Fruit fly (Drosophila melanogaster) whole organism, embryonic: ENCODE results near the gene mahe.

Source experiments
- B-H2 ChIP-seq: fragments of 200-800 bp; sonication (Bioruptor generic); optimal IDR thresholded peaks from 2 replicates; lab custom pipeline; 2018; ENCODE audit warnings: missing biosample characterization, mild to moderate bottlenecking, missing genetic modification characterization
- CG1024 ChIP-seq: fragments of 200-800 bp; sonication (Bioruptor generic); IDR thresholded peaks from 2 replicates; pipeline ENCODE4 v1.3.6; 2022; ENCODE audit warnings: missing biosample characterization, missing genetic modification characterization
- CG11085 ChIP-seq: fragments of 200-800 bp; sonication (Bioruptor generic); IDR thresholded peaks from 2 replicates; pipeline ENCODE4 v1.3.6; 2022; ENCODE audit warnings: missing biosample characterization, missing genetic modification characterization
- CG11398 ChIP-seq: fragments of 200-800 bp; sonication (Bioruptor generic); optimal IDR thresholded peaks from 2 replicates; lab custom pipeline; 2016; ENCODE audit warnings: missing biosample characterization, missing genetic modification characterization
- CG1233 ChIP-seq: fragments of 200-800 bp; sonication (Bioruptor generic); optimal IDR thresholded peaks from 4 replicates; lab custom pipeline; 2018; ENCODE audit warnings: missing biosample characterization, mild to moderate bottlenecking, missing genetic modification characterization
- CG15269 ChIP-seq: fragments of 200-800 bp; sonication (Bioruptor generic); optimal IDR thresholded peaks from 2 replicates; lab custom pipeline; 2018; ENCODE audit warnings: missing biosample characterization, mild to moderate bottlenecking, missing genetic modification characterization, moderate library complexity
- CG17829 ChIP-seq: fragments of 200-800 bp; optimal IDR thresholded peaks from 2 replicates; lab custom pipeline; 2019; ENCODE audit warnings: missing biosample characterization, mild to moderate bottlenecking, missing genetic modification characterization, moderate library complexity
- CG2120 ChIP-seq: fragments of 200-800 bp; sonication (Bioruptor generic); optimal IDR thresholded peaks from 3 replicates; lab custom pipeline; 2016; ENCODE audit warnings: missing biosample characterization, missing genetic modification characterization
- CG30403 ChIP-seq: fragments of 200-800 bp; sonication (Bioruptor generic); optimal IDR thresholded peaks from 3 replicates; lab custom pipeline; 2016; ENCODE audit warnings: missing biosample characterization, missing genetic modification characterization
- CG31365 ChIP-seq: fragments of 200-800 bp; sonication (Bioruptor generic); optimal IDR thresholded peaks from 2 replicates; lab custom pipeline; 2018; ENCODE audit warnings: missing biosample characterization, mild to moderate bottlenecking, missing genetic modification characterization
- CG31441 ChIP-seq: fragments of 200-800 bp; sonication (Bioruptor generic); IDR thresholded peaks from 2 replicates; pipeline ENCODE4 v1.3.6; 2022; ENCODE audit warnings: missing biosample characterization, missing genetic modification characterization
- CG5245 ChIP-seq: fragments of 200-800 bp; sonication (Bioruptor generic); optimal IDR thresholded peaks from 3 replicates; lab custom pipeline; 2016; ENCODE audit warnings: missing biosample characterization, missing genetic modification characterization
- CG6272 ChIP-seq: fragments of 200-800 bp; sonication (Bioruptor generic); IDR thresholded peaks from 2 replicates; pipeline ENCODE4 v1.3.6; 2022; ENCODE audit warnings: missing biosample characterization, missing genetic modification characterization
- CG7271 ChIP-seq: fragments of 200-800 bp; sonication (Bioruptor generic); optimal IDR thresholded peaks from 2 replicates; lab custom pipeline; 2018; ENCODE audit warnings: missing biosample characterization, mild to moderate bottlenecking, missing genetic modification characterization, moderate library complexity
- CG7839 ChIP-seq: fragments of 200-800 bp; sonication (Bioruptor generic); optimal IDR thresholded peaks from 3 replicates; lab custom pipeline; 2018; ENCODE audit warnings: missing biosample characterization, mild to moderate bottlenecking, missing genetic modification characterization, moderate library complexity
- CG8359 ChIP-seq: fragments of 200-800 bp; sonication (Bioruptor generic); optimal IDR thresholded peaks from 2 replicates; lab custom pipeline; 2017; ENCODE audit warnings: missing biosample characterization, mild to moderate bottlenecking, missing genetic modification characterization, borderline replicate concordance
- Dbx ChIP-seq: fragments of 200-800 bp; sonication (Bioruptor generic); IDR thresholded peaks from 3 replicates; pipeline ENCODE4 v1.3.6; 2022; ENCODE audit warnings: missing biosample characterization, missing genetic modification characterization
- Doc3 ChIP-seq: fragments of 200-800 bp; sonication (Bioruptor generic); IDR thresholded peaks from 3 replicates; pipeline ENCODE4 v1.3.6; 2022; ENCODE audit warnings: missing biosample characterization, missing genetic modification characterization; ENCODE audit not compliant: partially characterized antibody
- Dp ChIP-seq: fragments of 200-800 bp; sonication (Bioruptor generic); optimal IDR thresholded peaks from 2 replicates; lab custom pipeline; 2018; ENCODE audit warnings: missing biosample characterization, mild to moderate bottlenecking, missing genetic modification characterization, moderate library complexity
- Dref ChIP-seq: fragments of 200-800 bp; sonication (Bioruptor generic); IDR thresholded peaks from 2 replicates; pipeline ENCODE4 v1.3.6; 2022; ENCODE audit warnings: missing biosample characterization, missing genetic modification characterization
- Ets65A ChIP-seq: fragments of 200-800 bp; sonication (Bioruptor generic); peaks from one replicate; lab custom pipeline; 2016; ENCODE audit warnings: missing biosample characterization, missing genetic modification characterization
- Hr3 ChIP-seq: fragments of 200-800 bp; sonication (Bioruptor generic); optimal IDR thresholded peaks from 3 replicates; lab custom pipeline; 2016; ENCODE audit warnings: missing biosample characterization, missing genetic modification characterization
- Lhr ChIP-seq: fragments of 200-800 bp; sonication (Bioruptor generic); optimal IDR thresholded peaks from 3 replicates; lab custom pipeline; 2017; ENCODE audit warnings: mild to moderate bottlenecking, missing biosample characterization, missing genetic modification reagents, missing genetic modification characterization
- Mes4 ChIP-seq: fragments of 200-800 bp; sonication (Bioruptor generic); optimal IDR thresholded peaks from 2 replicates; lab custom pipeline; 2016; ENCODE audit warnings: missing biosample characterization, missing genetic modification characterization
- NC2α ChIP-seq: fragments of 200-800 bp; sonication (Bioruptor generic); optimal IDR thresholded peaks from 2 replicates; lab custom pipeline; 2016; ENCODE audit warnings: missing biosample characterization, missing genetic modification characterization
- NC2β ChIP-seq: fragments of 200-800 bp; sonication (Bioruptor generic); optimal IDR thresholded peaks from 2 replicates; lab custom pipeline; 2016; ENCODE audit warnings: missing biosample characterization, missing genetic modification characterization
- NFAT ChIP-seq: fragments of 200-800 bp; sonication (Bioruptor generic); IDR thresholded peaks from 2 replicates; pipeline ENCODE4 v1.3.6; 2022; ENCODE audit warnings: missing biosample characterization, missing genetic modification characterization
- Nf-YB ChIP-seq: fragments of 200-800 bp; sonication (Bioruptor generic); optimal IDR thresholded peaks from 3 replicates; lab custom pipeline; 2019; ENCODE audit warnings: missing biosample characterization, mild to moderate bottlenecking, missing genetic modification characterization, moderate library complexity
- Oaz ChIP-seq: fragments of 200-800 bp; sonication (Bioruptor generic); IDR thresholded peaks from 2 replicates; pipeline ENCODE4 v1.3.6; 2022; ENCODE audit warnings: missing biosample characterization, missing genetic modification characterization
- Pdp1 ChIP-seq, 2 experiments: fragments of 200-800 bp; sonication (Bioruptor generic); optimal IDR thresholded peaks; 3 replicates each; lab custom pipeline; 2016; ENCODE audit warnings: missing biosample characterization in 2 of 2, missing genetic modification characterization in 2 of 2, mild to moderate bottlenecking in 1 of 2, moderate library complexity in 1 of 2
- Side ChIP-seq: fragments of 200-800 bp; sonication (Bioruptor generic); optimal IDR thresholded peaks from 2 replicates; lab custom pipeline; 2016; ENCODE audit warnings: missing biosample characterization, missing genetic modification characterization
- Xrp1 ChIP-seq: fragments of 200-800 bp; sonication (Bioruptor generic); IDR thresholded peaks from 2 replicates; pipeline ENCODE4 v1.3.6; 2022; ENCODE audit warnings: missing biosample characterization, missing genetic modification characterization
- abd-A ChIP-seq: fragments of 200-800 bp; sonication (Bioruptor generic); optimal IDR thresholded peaks from 3 replicates; lab custom pipeline; 2019; ENCODE audit warnings: missing biosample characterization, mild to moderate bottlenecking, missing genetic modification characterization, moderate library complexity
- bowl ChIP-seq: fragments of 200-800 bp; sonication (Bioruptor generic); IDR thresholded peaks from 2 replicates; pipeline ENCODE4 v1.3.6; 2022; ENCODE audit warnings: missing biosample characterization, missing genetic modification characterization
- bsh ChIP-seq, 2 experiments: fragments of 200-800 bp; sonication (Bioruptor generic); optimal IDR thresholded peaks; 2 replicates each; lab custom pipeline; 2017 to 2018; ENCODE audit warnings: mild to moderate bottlenecking in 2 of 2, missing biosample characterization in 2 of 2, missing genetic modification characterization in 2 of 2, moderate library complexity in 1 of 2
- cwo ChIP-seq: fragments of 200-800 bp; sonication (Bioruptor generic); optimal IDR thresholded peaks from 3 replicates; lab custom pipeline; 2017; ENCODE audit warnings: missing biosample characterization, missing genetic modification characterization, mild to moderate bottlenecking, moderate library complexity, missing genetic modification reagents
- fd96Cb ChIP-seq: fragments of 200-800 bp; sonication (Bioruptor generic); optimal IDR thresholded peaks from 2 replicates; lab custom pipeline; 2018; ENCODE audit warnings: missing biosample characterization, mild to moderate bottlenecking, missing genetic modification characterization, moderate library complexity
- fu2 ChIP-seq: fragments of 200-800 bp; sonication (Bioruptor generic); optimal IDR thresholded peaks from 2 replicates; lab custom pipeline; 2016; ENCODE audit warnings: missing biosample characterization, missing genetic modification characterization
- gfzf ChIP-seq: fragments of 200-800 bp; sonication (Bioruptor generic); optimal IDR thresholded peaks from 2 replicates; lab custom pipeline; 2016; ENCODE audit warnings: missing biosample characterization, mild to moderate bottlenecking, missing genetic modification characterization, moderate library complexity
- grau ChIP-seq: fragments of 200-800 bp; optimal IDR thresholded peaks from 3 replicates; lab custom pipeline; 2019; ENCODE audit warnings: missing biosample characterization, mild to moderate bottlenecking, missing genetic modification characterization, moderate library complexity
- onecut ChIP-seq: fragments of 200-800 bp; sonication (Bioruptor generic); IDR thresholded peaks from 2 replicates; pipeline ENCODE4 v1.3.6; 2022; ENCODE audit warnings: missing biosample characterization, missing genetic modification characterization
- phol ChIP-seq: fragments of 200-800 bp; sonication (Bioruptor generic); optimal IDR thresholded peaks from 3 replicates; lab custom pipeline; 2018; ENCODE audit warnings: missing biosample characterization, mild to moderate bottlenecking, missing genetic modification characterization, moderate library complexity
- pum ChIP-seq: fragments of 200-800 bp; sonication (Bioruptor generic); optimal IDR thresholded peaks from 2 replicates; lab custom pipeline; 2016; ENCODE audit warnings: missing biosample characterization, missing genetic modification characterization
- row ChIP-seq: fragments of 200-800 bp; sonication (Bioruptor generic); IDR thresholded peaks from 3 replicates; pipeline ENCODE4 v1.3.6; 2022; ENCODE audit warnings: missing biosample characterization, missing genetic modification characterization
- schlank ChIP-seq: fragments of 200-800 bp; sonication (Bioruptor generic); optimal IDR thresholded peaks from 2 replicates; lab custom pipeline; 2018; ENCODE audit warnings: missing biosample characterization, mild to moderate bottlenecking, missing genetic modification characterization
- sens-2 ChIP-seq: fragments of 200-800 bp; sonication (Bioruptor generic); IDR thresholded peaks from 2 replicates; pipeline ENCODE4 v1.3.6; 2022; ENCODE audit warnings: missing biosample characterization, missing genetic modification characterization
- slou ChIP-seq: fragments of 200-800 bp; sonication (Bioruptor generic); optimal IDR thresholded peaks from 3 replicates; lab custom pipeline; 2016; ENCODE audit warnings: missing biosample characterization, missing genetic modification characterization
- tgo ChIP-seq: fragments of 200-800 bp; sonication (Bioruptor generic); IDR thresholded peaks from 3 replicates; pipeline ENCODE4 v1.3.6; 2022; ENCODE audit warnings: missing biosample characterization, missing genetic modification characterization
- zen2 ChIP-seq: fragments of 200-800 bp; sonication (Bioruptor generic); IDR thresholded peaks from 3 replicates; pipeline ENCODE4 v1.3.6; 2022; ENCODE audit warnings: missing biosample characterization, missing genetic modification characterization; ENCODE audit not compliant: partially characterized antibody

Gene mahe

DNA sequence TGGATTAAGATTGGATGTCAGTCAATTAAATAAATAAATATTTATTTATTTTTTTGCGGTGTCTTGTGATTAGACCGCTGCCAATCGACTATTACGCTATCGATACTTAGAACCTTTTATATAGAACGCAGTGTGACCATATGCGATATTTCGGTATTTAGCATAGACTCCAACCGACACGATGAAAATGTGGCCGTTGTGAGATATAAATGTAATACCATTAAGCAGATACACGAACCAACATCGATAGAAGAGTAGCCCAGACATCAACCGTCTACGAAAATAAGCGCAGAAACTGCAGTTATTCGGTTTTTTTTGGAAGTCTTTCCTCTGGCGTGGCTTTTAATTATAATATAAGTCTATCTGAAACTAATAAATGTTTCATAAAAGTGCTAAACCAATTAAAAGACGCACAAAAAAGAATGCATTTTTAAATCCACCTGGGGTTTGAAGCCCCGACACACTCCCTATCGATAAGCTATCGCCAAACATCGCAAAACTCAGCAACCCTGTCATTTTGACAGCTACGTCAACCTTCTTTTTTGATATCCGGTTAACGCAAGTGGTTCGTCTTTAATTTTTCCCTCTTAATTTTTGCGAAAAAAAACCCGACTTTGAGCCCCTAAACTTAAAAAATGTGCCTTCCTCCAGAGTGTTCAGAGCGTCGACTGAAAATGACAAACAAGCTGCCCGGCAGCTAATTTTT, 2.2 kb upstream of the mahe start, which contains the start of the genes Dhdds and RpS14a (continued):
- no peak for TF ChIP-seq schlank
- no peak for TF ChIP-seq Oaz (GFP tag; lab: Robert Waterston, UW)
- peak; percentile 25 for TF ChIP-seq CG11398
- peak; percentile 33; the same call in 1 of the 2 replicates for TF ChIP-seq NFAT (GFP tag; lab: Robert Waterston, UW)
- peak; percentile 20 for TF ChIP-seq cwo (GFP tag; lab: Kevin White, UChicago)
- peak; percentile 18 for TF ChIP-seq Nf-YB
- TF ChIP-seq gfzf (GFP tag; lab: Kevin White, UChicago): peak; percentile 89
- no peak for TF ChIP-seq fd96Cb (tag; lab: Kevin White, UChicago)
- peak; percentile 90 for TF ChIP-seq Lhr (GFP tag; lab: Kevin White, UChicago)
- peak; percentile 88 for TF ChIP-seq NC2β (GFP tag; lab: Kevin White, UChicago)
- TF ChIP-seq grau (tag; lab: Kevin White, UChicago): peak; percentile 49
- TF ChIP-seq phol: peak; percentile 80
- no peak for TF ChIP-seq abd-A (tag; lab: Kevin White, UChicago)
- TF ChIP-seq fu2: no peak
- TF ChIP-seq CG5245: no peak
- TF ChIP-seq bowl: no peak
- TF ChIP-seq Doc3 (GFP tag; lab: Robert Waterston, UW): peak; percentile 69; the same call in 2 of the 3 replicates
- no peak for TF ChIP-seq CG1024 (GFP tag; lab: Robert Waterston, UW)
- TF ChIP-seq CG31365: peak; percentile 11
- no peak for TF ChIP-seq pum (GFP tag; lab: Kevin White, UChicago)
- TF ChIP-seq CG6272 (GFP tag; lab: Robert Waterston, UW): 0 out of 2 replicates have a peak, but pooled peaks have one; percentile 13
- peak; percentile 15; the same call in 1 of the 3 replicates for TF ChIP-seq row (GFP tag; lab: Robert Waterston, UW)
- TF ChIP-seq B-H2 (GFP tag; lab: Kevin White, UChicago): no peak
- peak; percentile 40 for TF ChIP-seq CG7839 (tag; lab: Kevin White, UChicago)
- peak; percentile 6 for TF ChIP-seq CG8359
- TF ChIP-seq NC2α (GFP tag; lab: Kevin White, UChicago): peak; percentile 32
- TF ChIP-seq onecut (GFP tag; lab: Robert Waterston, UW): no peak
- TF ChIP-seq CG1233 (GFP tag; lab: Kevin White, UChicago): peak; percentile 59
- TF ChIP-seq Xrp1: no peak
- TF ChIP-seq sens-2 (GFP tag; lab: Robert Waterston, UW): 0 out of 2 replicates have a peak, but pooled peaks have one; percentile 19
- TF ChIP-seq CG15269 (tag; lab: Kevin White, UChicago): peak; percentile 38
- TF ChIP-seq Ets65A: peak; percentile 96
- peak; percentile 72; the same call in 2 of the 3 replicates for TF ChIP-seq zen2 (GFP tag; lab: Robert Waterston, UW)
- no peak for TF ChIP-seq tgo (GFP tag; lab: Robert Waterston, UW)
- peak; percentile 45 for TF ChIP-seq Side (GFP tag; lab: Kevin White, UChicago)
- TF ChIP-seq Dbx (GFP tag; lab: Robert Waterston, UW): 0 out of 3 replicates have a peak, but pooled peaks have one; percentile 11
- peak; percentile 71 for TF ChIP-seq Mes4 (GFP tag; lab: Kevin White, UChicago)
- TF ChIP-seq Hr3 (GFP tag; lab: Kevin White, UChicago): peak; percentile 25
- TF ChIP-seq Dp (GFP tag; lab: Kevin White, UChicago): peak; percentile 54
- TF ChIP-seq CG30403: peak; percentile 61
- TF ChIP-seq CG2120 (GFP tag; lab: Kevin White, UChicago): peak; percentile 25
- peak; percentile 69; the same call in 1 of the 2 replicates for TF ChIP-seq CG31441 (GFP tag; lab: Robert Waterston, UW)
- TF ChIP-seq CG7271 (tag; lab: Kevin White, UChicago): peak; percentile 80
- peak; percentile 28 to 48 for TF ChIP-seq Pdp1 (GFP tag; optimal IDR thresholded peaks at IDR 0.05; lab: Kevin White, UChicago)
- no peak for TF ChIP-seq CG11085
- TF ChIP-seq bsh (GFP tag; optimal IDR thresholded peaks at IDR 0.05; lab: Kevin White, UChicago): peak in 1 of 2 experiments; percentile 25
- TF ChIP-seq Dref (GFP tag; lab: Robert Waterston, UW): peak; percentile 73
- TF ChIP-seq slou (GFP tag; lab: Kevin White, UChicago): peak; percentile 51
- peak; percentile 44 for TF ChIP-seq CG17829
